Worm (Caenorhabditis elegans) whole organism, L2 larva: Measurements from ENCODE around the gene C02F5.3.

Experiments used
- C34F6.9 ChIP-seq: fragments of 150-350 bp; optimal IDR thresholded peaks from 2 replicates; lab custom pipeline; 2014; ENCODE audit warnings: missing biosample characterization, missing genetic modification characterization
- F13H6.1 ChIP-seq: sonication (generic microtip); optimal IDR thresholded peaks from 2 replicates; lab custom pipeline; 2016; ENCODE audit warnings: missing genetic modification characterization, missing compliant biosample characterization
- R02D3.7 ChIP-seq: fragments of 150-350 bp; optimal IDR thresholded peaks from 2 replicates; lab custom pipeline; 2014; ENCODE audit warnings: missing biosample characterization, missing genetic modification characterization
- Y55F3AM.14 ChIP-seq: fragments of 200-800 bp; sonication (Bioruptor generic); optimal IDR thresholded peaks from 2 replicates; lab custom pipeline; 2018; ENCODE audit warnings: mild to moderate bottlenecking, missing genetic modification characterization, missing compliant biosample characterization
- ZK546.5 ChIP-seq: sonication (generic microtip); optimal IDR thresholded peaks from 2 replicates; lab custom pipeline; 2017; ENCODE audit warnings: missing biosample characterization, missing genetic modification characterization
- alr-1 ChIP-seq: fragments of 150-350 bp; optimal IDR thresholded peaks from 2 replicates; lab custom pipeline; 2014; ENCODE audit warnings: missing biosample characterization, missing genetic modification characterization
- aly-2 ChIP-seq: fragments of 150-350 bp; optimal IDR thresholded peaks from 2 replicates; lab custom pipeline; 2014; ENCODE audit warnings: missing biosample characterization, missing genetic modification characterization
- ama-1 ChIP-seq: fragments of 150-350 bp; optimal IDR thresholded peaks from 2 replicates; lab custom pipeline; 2018; ENCODE audit warnings: inconsistent platforms
- blmp-1 ChIP-seq: sonication (generic microtip); optimal IDR thresholded peaks from 2 replicates; lab custom pipeline; 2017; ENCODE audit warnings: missing genetic modification characterization, mild to moderate bottlenecking, missing compliant biosample characterization, antibody characterized with exemption, moderate library complexity; ENCODE audit not compliant: insufficient read depth
- ceh-16 ChIP-seq: fragments of 150-350 bp; optimal IDR thresholded peaks from 2 replicates; lab custom pipeline; 2014; ENCODE audit warnings: missing biosample characterization, missing genetic modification characterization
- ceh-82 ChIP-seq: fragments of 150-350 bp; optimal IDR thresholded peaks from 2 replicates; lab custom pipeline; 2014; ENCODE audit warnings: missing biosample characterization, missing genetic modification characterization
- crh-2 ChIP-seq: sonication (generic microtip); optimal IDR thresholded peaks from 2 replicates; lab custom pipeline; 2017; ENCODE audit warnings: missing biosample characterization, missing genetic modification characterization
- dmd-4 ChIP-seq: sonication (generic microtip); optimal IDR thresholded peaks from 2 replicates; lab custom pipeline; 2017; ENCODE audit warnings: missing biosample characterization, missing genetic modification characterization
- egl-27 ChIP-seq: sonication (generic microtip); optimal IDR thresholded peaks from 3 replicates; lab custom pipeline; 2017; ENCODE audit warnings: missing biosample characterization, missing genetic modification reagents, missing genetic modification characterization
- elt-1 ChIP-seq: fragments of 150-350 bp; optimal IDR thresholded peaks from 2 replicates; lab custom pipeline; 2014; ENCODE audit warnings: missing biosample characterization, missing genetic modification characterization
- elt-3 ChIP-seq: sonication (generic microtip); optimal IDR thresholded peaks from 2 replicates; lab custom pipeline; 2017; ENCODE audit warnings: missing biosample characterization, missing genetic modification characterization
- fos-1 ChIP-seq: fragments of 150-350 bp; optimal IDR thresholded peaks from 2 replicates; lab custom pipeline; 2014; ENCODE audit warnings: missing biosample characterization, missing genetic modification characterization
- lin-11 ChIP-seq: fragments of 150-350 bp; sonication (generic microtip); optimal IDR thresholded peaks from 2 replicates; lab custom pipeline; 2014; ENCODE audit warnings: missing biosample characterization, missing genetic modification characterization, inconsistent platforms, mixed read lengths
- lin-13 ChIP-seq: fragments of 150-350 bp; optimal IDR thresholded peaks from 2 replicates; lab custom pipeline; 2014; ENCODE audit warnings: missing biosample characterization, missing genetic modification reagents, missing genetic modification characterization
- lin-39 ChIP-seq: fragments of 150-350 bp; optimal IDR thresholded peaks from 2 replicates; lab custom pipeline; 2014; ENCODE audit warnings: missing biosample characterization, missing genetic modification reagents, missing genetic modification characterization
- lsy-2 ChIP-seq, 2 experiments: fragments of 150-350 bp in 1 of 2; sonication (generic microtip) in 1 of 2; optimal IDR thresholded peaks; 2 replicates each; lab custom pipeline; 2014 to 2017; ENCODE audit warnings: missing biosample characterization in 2 of 2, missing genetic modification characterization in 2 of 2
- mab-5 ChIP-seq: fragments of 150-350 bp; optimal IDR thresholded peaks from 2 replicates; lab custom pipeline; 2014; ENCODE audit warnings: missing biosample characterization, missing genetic modification characterization
- mbf-1 ChIP-seq: sonication (generic microtip); optimal IDR thresholded peaks from 2 replicates; lab custom pipeline; 2017; ENCODE audit warnings: missing biosample characterization, missing genetic modification characterization
- mdl-1 ChIP-seq, 2 experiments: fragments of 150-350 bp in 1 of 2; sonication (generic microtip) in 1 of 2; optimal IDR thresholded peaks; 2 replicates each; lab custom pipeline; 2017; ENCODE audit warnings: missing biosample characterization in 2 of 2, missing genetic modification characterization in 2 of 2
- nhr-11 ChIP-seq: fragments of 150-350 bp; optimal IDR thresholded peaks from 2 replicates; lab custom pipeline; 2014; ENCODE audit warnings: missing biosample characterization, missing genetic modification characterization
- nhr-12 ChIP-seq: fragments of 150-350 bp; optimal IDR thresholded peaks from 2 replicates; lab custom pipeline; 2014; ENCODE audit warnings: missing biosample characterization, missing genetic modification characterization
- nhr-129 ChIP-seq: fragments of 150-350 bp; optimal IDR thresholded peaks from 2 replicates; lab custom pipeline; 2014; ENCODE audit warnings: missing biosample characterization, missing genetic modification characterization
- nhr-21 ChIP-seq: fragments of 150-350 bp; optimal IDR thresholded peaks from 2 replicates; lab custom pipeline; 2014; ENCODE audit warnings: missing biosample characterization, missing genetic modification characterization
- nhr-23 ChIP-seq: fragments of 150-350 bp; optimal IDR thresholded peaks from 2 replicates; lab custom pipeline; 2014; ENCODE audit warnings: missing biosample characterization, missing genetic modification reagents, missing genetic modification characterization
- nhr-237 ChIP-seq: fragments of 150-350 bp; optimal IDR thresholded peaks from 2 replicates; lab custom pipeline; 2014; ENCODE audit warnings: missing biosample characterization, missing genetic modification characterization
- nhr-25 ChIP-seq: fragments of 150-350 bp; sonication (generic microtip); optimal IDR thresholded peaks from 3 replicates; lab custom pipeline; 2014; ENCODE audit warnings: missing biosample characterization, missing genetic modification characterization
- nhr-77 ChIP-seq: fragments of 150-350 bp; optimal IDR thresholded peaks from 2 replicates; lab custom pipeline; 2014; ENCODE audit warnings: missing biosample characterization, missing genetic modification characterization
- peb-1 ChIP-seq: fragments of 150-350 bp; optimal IDR thresholded peaks from 2 replicates; lab custom pipeline; 2014; ENCODE audit warnings: missing biosample characterization, missing genetic modification characterization
- sem-4 ChIP-seq: fragments of 150-350 bp; optimal IDR thresholded peaks from 2 replicates; lab custom pipeline; 2014; ENCODE audit warnings: missing biosample characterization, missing genetic modification reagents, missing genetic modification characterization
- skn-1 ChIP-seq: sonication (generic microtip); optimal IDR thresholded peaks from 2 replicates; lab custom pipeline; 2017; ENCODE audit warnings: missing biosample characterization, missing genetic modification characterization
- sma-9 ChIP-seq, 2 experiments: fragments of 150-350 bp in 1 of 2; sonication (generic microtip) in 1 of 2; optimal IDR thresholded peaks; 2 replicates each; lab custom pipeline; 2014 to 2016; ENCODE audit warnings: missing genetic modification characterization in 2 of 2, mild to moderate bottlenecking in 1 of 2, missing biosample characterization in 1 of 2, missing compliant biosample characterization in 1 of 2, missing genetic modification reagents in 1 of 2, moderate library complexity in 1 of 2
- snpc-4 ChIP-seq: fragments of 150-350 bp; optimal IDR thresholded peaks from 2 replicates; lab custom pipeline; 2014; ENCODE audit warnings: missing biosample characterization, missing genetic modification characterization
- unc-39 ChIP-seq: fragments of 150-350 bp; optimal IDR thresholded peaks from 2 replicates; lab custom pipeline; 2014; ENCODE audit warnings: missing biosample characterization, missing genetic modification characterization
- unc-55 ChIP-seq: fragments of 150-350 bp; sonication (generic microtip); optimal IDR thresholded peaks from 3 replicates; lab custom pipeline; 2014; ENCODE audit warnings: missing biosample characterization, missing genetic modification reagents, missing genetic modification characterization
- unc-62 ChIP-seq: fragments of 150-350 bp; optimal IDR thresholded peaks from 2 replicates; lab custom pipeline; 2014; ENCODE audit warnings: missing biosample characterization, missing genetic modification reagents, missing genetic modification characterization
- zag-1 ChIP-seq: fragments of 150-350 bp; optimal IDR thresholded peaks from 2 replicates; lab custom pipeline; 2014; ENCODE audit warnings: missing biosample characterization, missing genetic modification characterization
- ztf-11 ChIP-seq: sonication (generic microtip); optimal IDR thresholded peaks from 2 replicates; lab custom pipeline; 2017; ENCODE audit warnings: missing biosample characterization, missing genetic modification characterization
- ztf-4 ChIP-seq: fragments of 150-350 bp; optimal IDR thresholded peaks from 2 replicates; lab custom pipeline; 2014; ENCODE audit warnings: missing biosample characterization, missing genetic modification characterization

Gene C02F5.3

ce11 chrIII:8245591-8245990, at the start of gene C02F5.3:
Gene C02F5.3 (plus strand): TSS chrIII:8245891.
- no peak for TF ChIP-seq ceh-82 (tag; lab: Kevin White, UChicago)
- no peak for TF ChIP-seq snpc-4 (tag; lab: Kevin White, UChicago)
- no peak for TF ChIP-seq nhr-237 (tag; lab: Kevin White, UChicago)
- no peak for TF ChIP-seq nhr-25 (tag; lab: Kevin White, UChicago)
- no peak for TF ChIP-seq elt-1 (tag; lab: Kevin White, UChicago)
- no peak for TF ChIP-seq ZK546.5 (tag; lab: Kevin White, UChicago)
- no peak for TF ChIP-seq ama-1
- no peak for TF ChIP-seq unc-39
- TF ChIP-seq crh-2 (tag; lab: Kevin White, UChicago), result no peak

- TF ChIP-seq alr-1 (tag; lab: Kevin White, UChicago) (no peak), dmd-4 (tag; lab: Kevin White, UChicago) (no peak), C34F6.9 (no peak), Y55F3AM.14 (GFP tag; lab: Kevin White, UChicago) (no peak), unc-62 (GFP tag; lab: Kevin White, UChicago) (no peak), fos-1 (tag; lab: Kevin White, UChicago) (no peak), ztf-4 (no peak), mab-5 (no peak), ztf-11 (no peak), peb-1 (no peak), R02D3.7 (tag; lab: Kevin White, UChicago) (no peak), crh-2 (tag; lab: Kevin White, UChicago) (no peak), nhr-237 (tag; lab: Kevin White, UChicago) (no peak)
These were observed 46.6 kb upstream of the C02F5.3 start for ce11 chrIII:8199060-8199459.

ce11 chrIII:8201117-8201516, 44.6 kb upstream of the C02F5.3 start, which contains the start of gene unc-36:
Gene unc-36 (minus strand): TSS chrIII:8201217.
- TF ChIP-seq dmd-4 (tag; lab: Kevin White, UChicago) (no peak), crh-2 (tag; lab: Kevin White, UChicago) (no peak), mbf-1 (tag; lab: Kevin White, UChicago) (no peak), nhr-237 (tag; lab: Kevin White, UChicago) (no peak), lin-13 (no peak), fos-1 (tag; lab: Kevin White, UChicago) (no peak), nhr-77 (tag; lab: Kevin White, UChicago) (no peak), ceh-16 (tag; lab: Kevin White, UChicago) (no peak), snpc-4 (tag; lab: Kevin White, UChicago) (no peak), F13H6.1 (tag; lab: Kevin White, UChicago) (no peak), lin-11 (tag; lab: Kevin White, UChicago) (no peak), egl-27 (tag; lab: Kevin White, UChicago) (no peak), nhr-23 (tag; lab: Kevin White, UChicago) (no peak), elt-3 (tag; lab: Kevin White, UChicago) (no peak), elt-1 (tag; lab: Kevin White, UChicago) (no peak), peb-1 (no peak)
- TF ChIP-seq, all 48 proteins: peak for 0

ce11 chrIII:8201760-8202159, 43.9 kb upstream of the C02F5.3 start:
- TF ChIP-seq mdl-1 (tag; optimal IDR thresholded peaks at IDR 0.05; lab: Kevin White, UChicago), result no peak
- TF ChIP-seq lin-11 (tag; lab: Kevin White, UChicago), result peak; percentile 30
- TF ChIP-seq sem-4 (tag; lab: Kevin White, UChicago), result peak; percentile 41
- no peak for TF ChIP-seq ZK546.5 (tag; lab: Kevin White, UChicago)
- peak; percentile 56 for TF ChIP-seq zag-1 (tag; lab: Kevin White, UChicago)
- no peak for TF ChIP-seq nhr-25 (tag; lab: Kevin White, UChicago)
- TF ChIP-seq dmd-4 (tag; lab: Kevin White, UChicago), result no peak
- no peak for TF ChIP-seq elt-3 (tag; lab: Kevin White, UChicago)
- peak; percentile 41 for TF ChIP-seq sma-9 (GFP tag; optimal IDR thresholded peaks at IDR 0.05; lab: Kevin White, UChicago)
- no peak for TF ChIP-seq sma-9 (tag; optimal IDR thresholded peaks at IDR 0.05; lab: Kevin White, UChicago)
- no peak for TF ChIP-seq snpc-4 (tag; lab: Kevin White, UChicago)
- no peak for TF ChIP-seq nhr-12 (tag; lab: Kevin White, UChicago)
- no peak for TF ChIP-seq lin-39 (tag; lab: Kevin White, UChicago)
- no peak for TF ChIP-seq ceh-82 (tag; lab: Kevin White, UChicago)
- TF ChIP-seq crh-2 (tag; lab: Kevin White, UChicago), result peak; percentile 49
- TF ChIP-seq lsy-2 (tag; optimal IDR thresholded peaks at IDR 0.05; lab: Kevin White, UChicago), result peak in 1 of 2 experiments; percentile 68
- TF ChIP-seq F13H6.1 (tag; lab: Kevin White, UChicago), result peak; percentile 77
- TF ChIP-seq lin-13, result peak; percentile 23
- no peak for TF ChIP-seq alr-1 (tag; lab: Kevin White, UChicago)
- TF ChIP-seq egl-27 (tag; lab: Kevin White, UChicago), result no peak
- no peak for TF ChIP-seq unc-39
- peak; percentile 46 for TF ChIP-seq nhr-129 (tag; lab: Kevin White, UChicago)
- TF ChIP-seq Y55F3AM.14 (GFP tag; lab: Kevin White, UChicago), result peak; percentile 43
- TF ChIP-seq R02D3.7 (tag; lab: Kevin White, UChicago), result no peak
- no peak for TF ChIP-seq peb-1
- TF ChIP-seq nhr-11 (tag; lab: Kevin White, UChicago), result no peak
- TF ChIP-seq C34F6.9, result peak; percentile 74
- no peak for TF ChIP-seq aly-2 (tag; lab: Kevin White, UChicago)
- no peak for TF ChIP-seq skn-1 (tag; lab: Kevin White, UChicago)
- no peak for TF ChIP-seq ceh-16 (tag; lab: Kevin White, UChicago)
- TF ChIP-seq blmp-1 (tag; lab: Kevin White, UChicago), result no peak
- no peak for TF ChIP-seq fos-1 (tag; lab: Kevin White, UChicago)
- TF ChIP-seq nhr-21 (tag; lab: Kevin White, UChicago), result no peak
- TF ChIP-seq mab-5, result peak; percentile 33
- TF ChIP-seq nhr-237 (tag; lab: Kevin White, UChicago), result no peak
- TF ChIP-seq unc-55 (GFP tag; lab: Kevin White, UChicago), result peak; percentile 83
